Worm (Caenorhabditis elegans) whole organism, L3 larva: ENCODE results near the gene Y79H2A.12.

Experiments used
- ZK546.5 ChIP-seq: sonication (generic microtip); optimal IDR thresholded peaks from 2 replicates; lab custom pipeline; 2017; ENCODE audit warnings: missing biosample characterization, missing genetic modification characterization
- ama-1 ChIP-seq: fragments of 150-350 bp; optimal IDR thresholded peaks from 2 replicates; lab custom pipeline; 2018
- ceh-16 ChIP-seq: sonication (generic microtip); optimal IDR thresholded peaks from 2 replicates; lab custom pipeline; 2017; ENCODE audit warnings: missing biosample characterization, missing genetic modification characterization
- ceh-28 ChIP-seq: fragments of 150-350 bp; optimal IDR thresholded peaks from 2 replicates; lab custom pipeline; 2014; ENCODE audit warnings: missing biosample characterization, missing genetic modification reagents, missing genetic modification characterization
- ceh-9 ChIP-seq: sonication (generic microtip); optimal IDR thresholded peaks from 2 replicates; lab custom pipeline; 2018; ENCODE audit warnings: missing biosample characterization, missing genetic modification characterization
- daf-12 ChIP-seq: fragments of 150-350 bp; optimal IDR thresholded peaks from 2 replicates; lab custom pipeline; 2014; ENCODE audit warnings: missing biosample characterization, missing genetic modification reagents, missing genetic modification characterization
- egl-5 ChIP-seq: fragments of 150-350 bp; optimal IDR thresholded peaks from 2 replicates; lab custom pipeline; 2017; ENCODE audit warnings: missing biosample characterization, missing genetic modification reagents, missing genetic modification characterization, inconsistent platforms
- elt-1 ChIP-seq: fragments of 150-350 bp; optimal IDR thresholded peaks from 2 replicates; lab custom pipeline; 2014; ENCODE audit warnings: missing biosample characterization, missing genetic modification characterization
- elt-2 ChIP-seq: sonication (generic microtip); optimal IDR thresholded peaks from 2 replicates; lab custom pipeline; 2016; ENCODE audit warnings: missing genetic modification reagents, mild to moderate bottlenecking, missing genetic modification characterization, missing compliant biosample characterization
- elt-3 ChIP-seq, 3 experiments: fragments of 150-350 bp in 1 of 3; sonication (generic microtip) in 2 of 3; optimal IDR thresholded peaks; 2 replicates in 2 of 3; 4 replicates in 1 of 3; lab custom pipeline; 2014 to 2017; ENCODE audit warnings: missing biosample characterization in 3 of 3, missing genetic modification characterization in 3 of 3
- eor-1 ChIP-seq, 2 experiments: fragments of 150-350 bp; optimal IDR thresholded peaks; 2 replicates each; lab custom pipeline; 2014 to 2018; ENCODE audit warnings: missing biosample characterization in 2 of 2, missing genetic modification characterization in 2 of 2
- fkh-2 ChIP-seq: fragments of 150-350 bp; optimal IDR thresholded peaks from 2 replicates; lab custom pipeline; 2014; ENCODE audit warnings: missing biosample characterization, missing genetic modification reagents, missing genetic modification characterization
- hmg-11 ChIP-seq: sonication (generic microtip); optimal IDR thresholded peaks from 2 replicates; lab custom pipeline; 2016; ENCODE audit warnings: missing genetic modification characterization, missing compliant biosample characterization
- jun-1 ChIP-seq: fragments of 150-350 bp; optimal IDR thresholded peaks from 2 replicates; lab custom pipeline; 2014; ENCODE audit warnings: missing biosample characterization, missing genetic modification reagents, missing genetic modification characterization
- lin-15B ChIP-seq: fragments of 150-350 bp; optimal IDR thresholded peaks from 2 replicates; lab custom pipeline; 2014; ENCODE audit warnings: missing biosample characterization, missing genetic modification characterization
- lin-39 ChIP-seq: fragments of 150-350 bp; optimal IDR thresholded peaks from 2 replicates; lab custom pipeline; 2018; ENCODE audit warnings: missing biosample characterization, missing genetic modification reagents, missing genetic modification characterization
- nfya-1 ChIP-seq: sonication (generic microtip); optimal IDR thresholded peaks from 2 replicates; lab custom pipeline; 2017; ENCODE audit warnings: missing genetic modification characterization, mild to moderate bottlenecking, missing compliant biosample characterization, antibody characterized with exemption, moderate library complexity; ENCODE audit not compliant: insufficient read depth
- nhr-11 ChIP-seq: fragments of 150-350 bp; optimal IDR thresholded peaks from 2 replicates; lab custom pipeline; 2014; ENCODE audit warnings: missing biosample characterization, missing genetic modification characterization
- nhr-23 ChIP-seq: fragments of 150-350 bp; optimal IDR thresholded peaks from 2 replicates; lab custom pipeline; 2014; ENCODE audit warnings: missing biosample characterization, missing genetic modification reagents, missing genetic modification characterization
- nhr-25 ChIP-seq: sonication (generic microtip); optimal IDR thresholded peaks from 2 replicates; lab custom pipeline; 2017; ENCODE audit warnings: missing biosample characterization, missing genetic modification characterization
- nhr-43 ChIP-seq: sonication (generic microtip); optimal IDR thresholded peaks from 2 replicates; lab custom pipeline; 2016; ENCODE audit warnings: mild to moderate bottlenecking, missing genetic modification characterization, missing compliant biosample characterization; ENCODE audit not compliant: poor library complexity, severe bottlenecking
- nhr-67 ChIP-seq: fragments of 150-350 bp; optimal IDR thresholded peaks from 2 replicates; lab custom pipeline; 2014; ENCODE audit warnings: missing biosample characterization, missing genetic modification characterization
- nhr-77 ChIP-seq: fragments of 150-350 bp; optimal IDR thresholded peaks from 2 replicates; lab custom pipeline; 2014; ENCODE audit warnings: missing biosample characterization, missing genetic modification characterization
- pha-4 ChIP-seq: fragments of 150-350 bp; optimal IDR thresholded peaks from 2 replicates; lab custom pipeline; 2014; ENCODE audit warnings: missing biosample characterization, missing genetic modification reagents, missing genetic modification characterization
- pqm-1 ChIP-seq: fragments of 150-350 bp; optimal IDR thresholded peaks from 2 replicates; lab custom pipeline; 2017; ENCODE audit warnings: missing biosample characterization, missing genetic modification characterization, inconsistent platforms
- skn-1 ChIP-seq: fragments of 150-350 bp; optimal IDR thresholded peaks from 2 replicates; lab custom pipeline; 2014; ENCODE audit warnings: missing biosample characterization, missing genetic modification characterization
- snpc-4 ChIP-seq: fragments of 150-350 bp; optimal IDR thresholded peaks from 2 replicates; lab custom pipeline; 2014; ENCODE audit warnings: missing biosample characterization, missing genetic modification characterization
- unc-39 ChIP-seq: sonication (generic microtip); optimal IDR thresholded peaks from 4 replicates; lab custom pipeline; 2017; ENCODE audit warnings: missing biosample characterization, missing genetic modification characterization
- unc-62 ChIP-seq: fragments of 150-350 bp; sonication (generic microtip); optimal IDR thresholded peaks from 4 replicates; lab custom pipeline; 2014; ENCODE audit warnings: missing biosample characterization, missing genetic modification reagents, missing genetic modification characterization
- zag-1 ChIP-seq: fragments of 150-350 bp; optimal IDR thresholded peaks from 2 replicates; lab custom pipeline; 2014; ENCODE audit warnings: missing biosample characterization, missing genetic modification characterization
- ztf-11 ChIP-seq: fragments of 150-350 bp; optimal IDR thresholded peaks from 2 replicates; lab custom pipeline; 2014; ENCODE audit warnings: missing biosample characterization, missing genetic modification characterization
- ztf-4 ChIP-seq: fragments of 150-350 bp; optimal IDR thresholded peaks from 2 replicates; lab custom pipeline; 2014; ENCODE audit warnings: missing biosample characterization, missing genetic modification characterization

The Y79H2A.12 gene

ce11 chrIII:12009764-12010163 lies 18.9 kb downstream of the Y79H2A.12 start:
- TF ChIP-seq lin-39 (tag; lab: Kevin White, UChicago), result no peak
- no peak for TF ChIP-seq jun-1 (tag; lab: Kevin White, UChicago)
- TF ChIP-seq fkh-2 (tag; lab: Kevin White, UChicago), result no peak
- TF ChIP-seq egl-5, result peak; percentile 53
- TF ChIP-seq pha-4 (tag; lab: Kevin White, UChicago), result peak; percentile 10
- TF ChIP-seq ama-1, result no peak
- TF ChIP-seq ztf-4 (tag; lab: Kevin White, UChicago), result no peak
- no peak for TF ChIP-seq nhr-67 (tag; lab: Kevin White, UChicago)
- TF ChIP-seq nhr-25 (tag; lab: Kevin White, UChicago), result peak; percentile 64
- no peak for TF ChIP-seq ceh-28 (tag; lab: Kevin White, UChicago)

- TF ChIP-seq egl-5 (no peak), ZK546.5 (tag; lab: Kevin White, UChicago) (no peak), lin-39 (tag; lab: Kevin White, UChicago) (no peak), daf-12 (tag; lab: Kevin White, UChicago) (no peak), elt-2 (tag; lab: Kevin White, UChicago) (no peak), ceh-16 (no peak), ceh-9 (tag; lab: Kevin White, UChicago) (no peak), unc-39 (tag; lab: Kevin White, UChicago) (no peak), ztf-11 (tag; lab: Kevin White, UChicago) (no peak), nhr-77 (tag; lab: Kevin White, UChicago) (no peak), elt-1 (tag; lab: Kevin White, UChicago) (no peak), nhr-67 (tag; lab: Kevin White, UChicago) (no peak), fkh-2 (tag; lab: Kevin White, UChicago) (no peak), nhr-43 (tag; lab: Kevin White, UChicago) (no peak), zag-1 (tag; lab: Kevin White, UChicago) (no peak)
Observed at ce11 chrIII:12009321-12009720, 19.3 kb downstream of the Y79H2A.12 start.

ce11 chrIII:12005052-12005451 lies 23.6 kb downstream of the Y79H2A.12 start:
- TF ChIP-seq pha-4 (tag; lab: Kevin White, UChicago), result peak; percentile 1

ce11 chrIII:12003264-12003663 lies 25.4 kb downstream of the Y79H2A.12 start:
- TF ChIP-seq pqm-1 (peak; percentile 89), lin-15B (tag; lab: Kevin White, UChicago) (peak; percentile 56), hmg-11 (tag; lab: Kevin White, UChicago) (peak; percentile 9), nfya-1 (tag; lab: Kevin White, UChicago) (peak; percentile 63), pha-4 (tag; lab: Kevin White, UChicago) (peak; percentile 89), ceh-28 (tag; lab: Kevin White, UChicago) (peak; percentile 63), snpc-4 (tag; lab: Kevin White, UChicago) (peak; percentile 17), eor-1 (tag; optimal IDR thresholded peaks at IDR 0.05; lab: Kevin White, UChicago) (no peak), skn-1 (tag; lab: Kevin White, UChicago) (no peak), nhr-11 (tag; lab: Kevin White, UChicago) (no peak), nhr-23 (peak; percentile 69), elt-3 (tag; optimal IDR thresholded peaks at IDR 0.05; lab: Kevin White, UChicago) (peak in 1 of 3 experiments; percentile 48), elt-2 (tag; lab: Kevin White, UChicago) (peak; percentile 93), jun-1 (tag; lab: Kevin White, UChicago) (peak; percentile 90), unc-62 (GFP tag; lab: Kevin White, UChicago) (peak; percentile 37), nhr-25 (tag; lab: Kevin White, UChicago) (peak; percentile 60), ceh-16 (no peak)

ce11 chrIII:12002850-12003249 lies 25.8 kb downstream of the Y79H2A.12 start, which contains the start of gene Y56A3A.33:
TSS of gene Y56A3A.33 (minus strand) at chrIII:12002950.
- TF ChIP-seq unc-62 (GFP tag; lab: Kevin White, UChicago), result no peak
- no peak for TF ChIP-seq ceh-28 (tag; lab: Kevin White, UChicago)
- TF ChIP-seq eor-1 (tag; optimal IDR thresholded peaks at IDR 0.05; lab: Kevin White, UChicago), result no peak
